Worm (Caenorhabditis elegans) whole organism, L3 larva: ENCODE data around the gene R53.8.

ENCODE experiments used
- ama-1 ChIP-seq: fragments of 150-350 bp; optimal IDR thresholded peaks from 2 replicates; lab custom pipeline; 2018
- mml-1 ChIP-seq: fragments of 150-350 bp; sonication (generic microtip); optimal IDR thresholded peaks from 3 replicates; lab custom pipeline; 2014; ENCODE audit warnings: missing biosample characterization, missing genetic modification characterization
- nhr-12 ChIP-seq: fragments of 150-350 bp; optimal IDR thresholded peaks from 2 replicates; lab custom pipeline; 2014; ENCODE audit warnings: missing biosample characterization, missing genetic modification characterization
- nhr-25 ChIP-seq: sonication (generic microtip); optimal IDR thresholded peaks from 2 replicates; lab custom pipeline; 2017; ENCODE audit warnings: missing biosample characterization, missing genetic modification characterization
- skn-1 ChIP-seq: fragments of 150-350 bp; optimal IDR thresholded peaks from 2 replicates; lab custom pipeline; 2014; ENCODE audit warnings: missing biosample characterization, missing genetic modification characterization
- unc-39 ChIP-seq: sonication (generic microtip); optimal IDR thresholded peaks from 4 replicates; lab custom pipeline; 2017; ENCODE audit warnings: missing biosample characterization, missing genetic modification characterization
- unc-62 ChIP-seq: fragments of 150-350 bp; sonication (generic microtip); optimal IDR thresholded peaks from 4 replicates; lab custom pipeline; 2014; ENCODE audit warnings: missing biosample characterization, missing genetic modification reagents, missing genetic modification characterization

DNA sequence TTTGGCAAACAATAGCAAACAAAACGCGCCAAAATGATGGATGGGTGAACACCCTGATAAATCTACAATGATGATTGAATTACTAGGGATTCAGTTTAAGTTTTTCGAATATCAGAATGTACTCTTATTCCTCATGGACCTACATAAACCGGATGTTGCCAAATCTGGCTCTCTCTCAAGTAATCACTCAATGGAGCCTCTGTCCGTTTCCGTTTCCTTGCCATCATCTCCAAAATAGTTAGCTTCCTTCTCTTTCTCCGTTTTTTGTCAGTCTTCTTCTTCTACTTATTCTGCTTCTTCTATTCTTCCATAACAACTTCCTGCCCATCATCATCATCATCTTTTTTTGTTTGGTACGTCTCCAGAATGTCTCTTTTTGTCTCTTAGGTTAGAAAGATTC is 11.2 kb upstream of the R53.8 start:
- TF ChIP-seq unc-62 (no peak), skn-1 (tag; lab: Kevin White, UChicago) (no peak), nhr-25 (tag; lab: Kevin White, UChicago) (no peak), mml-1 (no peak), nhr-12 (tag; lab: Kevin White, UChicago) (no peak), unc-39 (tag; lab: Kevin White, UChicago) (no peak), ama-1 (lab: Kevin White, UChicago) (no peak)
